Fruit fly (Drosophila melanogaster): ENCODE results near the gene vtd.

DNA sequence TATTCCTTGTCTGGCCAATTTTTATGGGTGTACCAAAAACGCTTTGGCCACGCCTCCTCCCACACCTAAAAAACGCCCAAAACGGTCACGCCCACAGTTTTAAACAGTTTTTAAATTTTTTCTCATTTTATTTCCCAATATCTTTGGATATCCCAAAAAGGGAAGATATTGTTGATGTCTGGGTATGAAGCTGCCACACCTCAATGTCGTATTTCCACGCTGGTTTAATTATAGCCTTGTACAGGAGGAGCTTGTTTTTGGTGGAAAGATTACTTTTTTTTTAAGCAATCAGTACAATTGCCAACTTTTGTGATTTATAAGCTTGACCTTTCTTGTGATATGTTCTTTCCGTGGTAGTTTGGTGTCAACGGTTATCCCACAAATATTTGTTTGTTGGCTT, 49.6 kb upstream of the vtd start:
- TF ChIP-seq pan (optimal IDR thresholded peaks at IDR 0.05) (no peak), Dll (optimal IDR thresholded peaks at IDR 0.05) (no peak), psq (optimal IDR thresholded peaks at IDR 0.05) (no peak), EcR (GFP tag; optimal IDR thresholded peaks at IDR 0.05) (no peak), usp (GFP tag; optimal IDR thresholded peaks at IDR 0.05) (no peak), CG8478 (optimal IDR thresholded peaks at IDR 0.05) (no peak)

Data from whole organism.